Fruit fly (Drosophila melanogaster): Measurements from ENCODE around the gene SNF4Agamma.

Gene SNF4Agamma

DNA sequence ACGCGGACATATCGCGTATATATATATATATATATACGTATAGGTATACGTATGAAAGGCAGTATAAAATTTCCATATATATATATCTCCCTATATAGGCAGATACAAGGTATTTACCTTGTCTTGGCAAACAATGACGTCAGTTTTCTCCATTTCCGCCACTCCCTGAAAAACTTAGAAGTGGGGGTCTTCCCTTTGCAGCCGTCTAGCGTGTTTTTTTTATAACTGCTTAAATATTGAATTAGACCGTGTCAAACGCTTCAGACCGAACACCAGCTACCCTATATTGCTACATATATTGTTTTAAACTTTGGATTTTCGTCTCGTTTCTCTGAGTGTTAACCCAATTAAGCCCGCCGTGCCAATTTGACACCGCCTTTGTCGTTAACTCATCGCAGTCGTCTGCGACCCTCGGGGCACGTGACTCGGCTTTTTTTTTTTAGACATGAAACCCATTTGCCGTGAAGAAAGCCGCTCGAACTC, 36.2 kb downstream of the SNF4Agamma start (continued):
- TF ChIP-seq ttk (GFP tag; IDR thresholded peaks at IDR 0.05) (no peak), Usf (GFP tag; optimal IDR thresholded peaks at IDR 0.05) (no peak), Trl (optimal IDR thresholded peaks at IDR 0.05) (no peak), Trl (GFP tag; optimal IDR thresholded peaks at IDR 0.05) (no peak), CG15011 (GFP tag; optimal IDR thresholded peaks at IDR 0.05) (peak; percentile 31), HHEX (GFP tag; optimal IDR thresholded peaks at IDR 0.05) (peak; percentile 37), schlank (tag; optimal IDR thresholded peaks at IDR 0.05) (peak; percentile 23), fd96Cb (tag; optimal IDR thresholded peaks at IDR 0.05) (no peak), Asciz (GFP tag; optimal IDR thresholded peaks at IDR 0.05) (peak; percentile 52), Nf-YC (tag; optimal IDR thresholded peaks at IDR 0.05) (no peak), chif (GFP tag; optimal IDR thresholded peaks at IDR 0.05) (no peak), bowl (GFP tag; IDR thresholded peaks at IDR 0.05) (no peak), ara (GFP tag; IDR thresholded peaks at IDR 0.05) (0 out of 2 replicates have a peak, but pooled peaks have one; percentile 18), jing (GFP tag; optimal IDR thresholded peaks at IDR 0.05) (no peak), otp (GFP tag; IDR thresholded peaks at IDR 0.05) (no peak; the same call in 2 of the 3 replicates), CG6813 (GFP tag; optimal IDR thresholded peaks at IDR 0.05) (peak; percentile 10), fd64A (GFP tag; optimal IDR thresholded peaks at IDR 0.05) (peak; percentile 23), CG6689 (GFP tag; IDR thresholded peaks at IDR 0.05) (0 out of 2 replicates have a peak, but pooled peaks have one; percentile 8), CG12744 (GFP tag; optimal IDR thresholded peaks at IDR 0.05) (no peak), kay (GFP tag; optimal IDR thresholded peaks at IDR 0.05) (no peak), Myb (GFP tag; optimal IDR thresholded peaks at IDR 0.05) (no peak), hb (GFP tag; IDR thresholded peaks at IDR 0.05; ENCODE audit: partially characterized antibody) (no peak), trh (GFP tag; optimal IDR thresholded peaks at IDR 0.05) (no peak), Max (GFP tag; optimal IDR thresholded peaks at IDR 0.05) (no peak), Nf-YB (GFP tag; optimal IDR thresholded peaks at IDR 0.05) (no peak), Dll (GFP tag; IDR thresholded peaks at IDR 0.05; ENCODE audit: partially characterized antibody) (no peak), ERR (GFP tag; optimal IDR thresholded peaks at IDR 0.05) (no peak), CG31365 (tag; optimal IDR thresholded peaks at IDR 0.05) (no peak), Meics (GFP tag; optimal IDR thresholded peaks at IDR 0.05) (peak; percentile 50), CG11093 (GFP tag; IDR thresholded peaks at IDR 0.05) (no peak), CG7372 (GFP tag; IDR thresholded peaks at IDR 0.05) (no peak), sens (GFP tag) (peak; percentile 85), CG4617 (GFP tag; optimal IDR thresholded peaks at IDR 0.05; ENCODE audit: borderline replicate concordance) (no peak), CG17328 (GFP tag; IDR thresholded peaks at IDR 0.05) (peak; percentile 32; the same call in 1 of the 2 replicates), Dip3 (GFP tag; optimal IDR thresholded peaks at IDR 0.05) (no peak), Hr39 (optimal IDR thresholded peaks at IDR 0.05) (no peak), HLH3B (GFP tag; IDR thresholded peaks at IDR 0.05) (peak; percentile 55; the same call in 1 of the 2 replicates), CG12071 (GFP tag; optimal IDR thresholded peaks at IDR 0.05) (peak; percentile 57), CG14014 (GFP tag; IDR thresholded peaks at IDR 0.05) (peak; percentile 22; the same call in 1 of the 2 replicates), fru (optimal IDR thresholded peaks at IDR 0.05) (no peak), Dbx (GFP tag; IDR thresholded peaks at IDR 0.05) (peak; percentile 46; the same call in 1 of the 3 replicates), HLH4C (GFP tag; IDR thresholded peaks at IDR 0.05; ENCODE audit: partially characterized antibody) (peak; percentile 50; the same call in 1 of the 3 replicates), CG10431 (GFP tag; optimal IDR thresholded peaks at IDR 0.05) (peak; percentile 6), CG15601 (tag; optimal IDR thresholded peaks at IDR 0.05) (peak; percentile 21), CG7839 (tag; optimal IDR thresholded peaks at IDR 0.05) (peak; percentile 21), CG11696 (GFP tag; IDR thresholded peaks at IDR 0.05) (no peak), CG11504 (tag; optimal IDR thresholded peaks at IDR 0.05) (peak; percentile 28), CG11398 (GFP tag; optimal IDR thresholded peaks at IDR 0.05) (no peak), CG17385 (GFP tag; optimal IDR thresholded peaks at IDR 0.05) (peak; percentile 14), CG15073 (GFP tag; optimal IDR thresholded peaks at IDR 0.05) (no peak), Rfx (GFP tag; IDR thresholded peaks at IDR 0.05) (peak; percentile 60), CG4328 (GFP tag; optimal IDR thresholded peaks at IDR 0.05) (peak; percentile 22)
